Fruit fly (Drosophila melanogaster) whole organism, adult: ENCODE measurements around the gene Pbp45.

Experiments
- CG11617 ChIP-seq: fragments of 200-800 bp; sonication (Bioruptor generic); optimal IDR thresholded peaks from 2 replicates; lab custom pipeline; 2017; ENCODE audit warnings: mild to moderate bottlenecking, missing biosample characterization, missing genetic modification reagents, missing genetic modification characterization
- CG12768 ChIP-seq: fragments of 200-800 bp; sonication (Bioruptor generic); optimal IDR thresholded peaks from 2 replicates; lab custom pipeline; 2017; ENCODE audit warnings: missing biosample characterization, missing genetic modification characterization, mild to moderate bottlenecking, moderate library complexity, missing genetic modification reagents
- CG14711 ChIP-seq: fragments of 200-800 bp; sonication (Bioruptor generic); optimal IDR thresholded peaks from 2 replicates; lab custom pipeline; 2018; ENCODE audit warnings: missing biosample characterization, mild to moderate bottlenecking, missing genetic modification characterization, moderate library complexity
- CG1620 ChIP-seq: fragments of 200-800 bp; sonication (Bioruptor generic); optimal IDR thresholded peaks from 2 replicates; lab custom pipeline; 2016; ENCODE audit warnings: missing biosample characterization, missing genetic modification characterization
- CG33017 ChIP-seq: fragments of 200-800 bp; sonication (Bioruptor generic); optimal IDR thresholded peaks from 2 replicates; lab custom pipeline; 2018; ENCODE audit warnings: missing biosample characterization, mild to moderate bottlenecking, missing genetic modification characterization, moderate library complexity
- CG5204 ChIP-seq: fragments of 200-800 bp; sonication (Bioruptor generic); optimal IDR thresholded peaks from 2 replicates; lab custom pipeline; 2016; ENCODE audit warnings: missing biosample characterization, missing genetic modification characterization
- CG7045 ChIP-seq: fragments of 200-800 bp; sonication (Bioruptor generic); optimal IDR thresholded peaks from 2 replicates; lab custom pipeline; 2017; ENCODE audit warnings: missing biosample characterization, mild to moderate bottlenecking, missing genetic modification characterization
- CG7101 ChIP-seq: fragments of 200-800 bp; sonication (Bioruptor generic); optimal IDR thresholded peaks from 2 replicates; lab custom pipeline; 2018; ENCODE audit warnings: missing biosample characterization, mild to moderate bottlenecking, missing genetic modification characterization, moderate library complexity
- Clk ChIP-seq: fragments of 200-800 bp; sonication (Bioruptor generic); optimal IDR thresholded peaks from 2 replicates; lab custom pipeline; 2017; ENCODE audit warnings: missing biosample characterization, missing genetic modification characterization
- Crg-1 ChIP-seq: fragments of 200-800 bp; sonication (Bioruptor generic); optimal IDR thresholded peaks from 2 replicates; lab custom pipeline; 2016; ENCODE audit warnings: missing biosample characterization, missing genetic modification characterization
- Hr96 ChIP-seq: fragments of 200-800 bp; sonication (Bioruptor generic); optimal IDR thresholded peaks from 2 replicates; lab custom pipeline; 2016; ENCODE audit warnings: missing biosample characterization, missing genetic modification characterization
- Mnt ChIP-seq: fragments of 200-800 bp; sonication (Bioruptor generic); optimal IDR thresholded peaks from 2 replicates; lab custom pipeline; 2016; ENCODE audit warnings: missing biosample characterization, mild to moderate bottlenecking, missing genetic modification characterization
- bab1 ChIP-seq: fragments of 200-800 bp; sonication (Bioruptor generic); optimal IDR thresholded peaks from 3 replicates; lab custom pipeline; 2019; ENCODE audit warnings: missing biosample characterization, mild to moderate bottlenecking, missing genetic modification characterization, moderate library complexity
- cic ChIP-seq: fragments of 200-800 bp; sonication (Bioruptor generic); optimal IDR thresholded peaks from 2 replicates; lab custom pipeline; 2017; ENCODE audit warnings: missing biosample characterization, mild to moderate bottlenecking, missing genetic modification characterization, moderate library complexity
- cnc ChIP-seq, 2 experiments: fragments of >200 bp; optimal IDR thresholded peaks; 2 replicates each; lab custom pipeline; 2017
- kay ChIP-seq: fragments of 200-800 bp; sonication (Bioruptor generic); peaks from one replicate; lab custom pipeline; 2016; ENCODE audit warnings: missing biosample characterization, missing genetic modification characterization, borderline replicate concordance
- ovo ChIP-seq: fragments of 200-800 bp; sonication (Bioruptor generic); optimal IDR thresholded peaks from 2 replicates; lab custom pipeline; 2016; ENCODE audit warnings: missing biosample characterization, missing genetic modification characterization
- pad ChIP-seq: fragments of 200-800 bp; sonication (Bioruptor generic); optimal IDR thresholded peaks from 3 replicates; lab custom pipeline; 2017; ENCODE audit warnings: missing biosample characterization, missing genetic modification characterization, mild to moderate bottlenecking, moderate library complexity, missing genetic modification reagents
- tj ChIP-seq: fragments of 200-800 bp; sonication (Bioruptor generic); optimal IDR thresholded peaks from 3 replicates; lab custom pipeline; 2017; ENCODE audit warnings: missing biosample characterization, mild to moderate bottlenecking, missing genetic modification characterization, moderate library complexity
- toe ChIP-seq: fragments of 200-800 bp; sonication (Bioruptor generic); optimal IDR thresholded peaks from 2 replicates; lab custom pipeline; 2016; ENCODE audit warnings: missing biosample characterization, missing genetic modification characterization

The Pbp45 gene

DNA sequence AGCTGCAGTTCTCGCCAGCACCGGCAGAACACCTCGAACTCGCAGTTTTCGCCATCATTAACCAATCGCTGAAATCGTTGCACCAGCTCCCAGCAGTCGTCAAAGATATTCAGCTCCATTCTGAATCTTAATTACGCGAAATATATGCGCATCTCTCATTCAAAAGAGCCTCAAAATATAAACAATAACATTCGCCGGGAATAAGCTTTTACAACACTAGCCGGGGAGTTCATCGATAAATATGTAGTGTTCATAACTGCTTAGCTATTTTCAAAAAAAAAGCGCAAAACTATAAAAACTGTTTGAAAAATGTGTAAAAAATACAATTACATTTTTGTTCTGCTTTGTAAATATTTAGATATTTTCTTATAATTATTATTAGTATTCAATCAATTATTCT, at the start of gene Pbp45:
Pbp45 (minus strand) TSS at position 222 of the 400 bp plus-strand sequence.
- TF ChIP-seq CG7101 (tag; lab: Kevin White, UChicago): peak; percentile 41
- peak; percentile 35 for TF ChIP-seq tj
- no peak for TF ChIP-seq toe
- peak; percentile 16 for TF ChIP-seq pad (GFP tag; lab: Kevin White, UChicago)
- no peak for TF ChIP-seq Clk (GFP tag; lab: Kevin White, UChicago)
- TF ChIP-seq Crg-1 (GFP tag; lab: Kevin White, UChicago): peak; percentile 23
- TF ChIP-seq CG14711 (tag; lab: Kevin White, UChicago): peak; percentile 32
- TF ChIP-seq CG1620 (GFP tag; lab: Kevin White, UChicago): peak; percentile 14
- no peak for TF ChIP-seq cnc (optimal IDR thresholded peaks at IDR 0.05; lab: Kevin White, UChicago)
- TF ChIP-seq CG12768 (GFP tag; lab: Kevin White, UChicago): no peak

DNA sequence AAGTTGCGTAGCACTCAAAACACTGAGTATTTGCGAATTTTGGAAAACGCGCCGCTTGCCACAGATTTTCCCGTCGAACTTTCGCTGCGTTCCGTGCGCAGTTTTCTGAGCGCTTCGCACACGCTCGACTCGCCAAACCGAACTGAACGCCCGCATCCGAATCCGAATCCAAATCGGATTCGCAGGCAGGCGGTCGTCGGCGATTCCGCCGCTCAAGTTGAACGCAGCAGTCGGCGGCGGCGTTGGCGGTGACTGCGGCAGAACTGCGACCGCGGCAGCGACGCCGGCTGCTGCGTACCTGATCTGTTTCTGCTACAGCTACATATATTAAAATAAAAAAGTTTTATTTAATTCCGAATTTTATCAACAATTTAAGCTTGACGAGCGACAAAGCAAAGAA, 36.3 kb upstream of the Pbp45 start, which contains the start of gene CG31183:
CG31183 (minus strand) TSS at position 329 of the 400 bp plus-strand sequence.
- TF ChIP-seq Clk (GFP tag; lab: Kevin White, UChicago) (no peak), CG5204 (no peak), CG7045 (GFP tag; lab: Kevin White, UChicago) (no peak), kay (GFP tag; lab: Kevin White, UChicago) (no peak), pad (GFP tag; lab: Kevin White, UChicago) (no peak), Mnt (GFP tag; lab: Kevin White, UChicago) (peak; percentile 12), cic (GFP tag; lab: Kevin White, UChicago) (no peak), cnc (optimal IDR thresholded peaks at IDR 0.05; lab: Kevin White, UChicago) (no peak), CG11617 (GFP tag; lab: Kevin White, UChicago) (no peak), tj (peak; percentile 31), CG12768 (GFP tag; lab: Kevin White, UChicago) (no peak), CG14711 (tag; lab: Kevin White, UChicago) (no peak), Crg-1 (GFP tag; lab: Kevin White, UChicago) (no peak)

DNA sequence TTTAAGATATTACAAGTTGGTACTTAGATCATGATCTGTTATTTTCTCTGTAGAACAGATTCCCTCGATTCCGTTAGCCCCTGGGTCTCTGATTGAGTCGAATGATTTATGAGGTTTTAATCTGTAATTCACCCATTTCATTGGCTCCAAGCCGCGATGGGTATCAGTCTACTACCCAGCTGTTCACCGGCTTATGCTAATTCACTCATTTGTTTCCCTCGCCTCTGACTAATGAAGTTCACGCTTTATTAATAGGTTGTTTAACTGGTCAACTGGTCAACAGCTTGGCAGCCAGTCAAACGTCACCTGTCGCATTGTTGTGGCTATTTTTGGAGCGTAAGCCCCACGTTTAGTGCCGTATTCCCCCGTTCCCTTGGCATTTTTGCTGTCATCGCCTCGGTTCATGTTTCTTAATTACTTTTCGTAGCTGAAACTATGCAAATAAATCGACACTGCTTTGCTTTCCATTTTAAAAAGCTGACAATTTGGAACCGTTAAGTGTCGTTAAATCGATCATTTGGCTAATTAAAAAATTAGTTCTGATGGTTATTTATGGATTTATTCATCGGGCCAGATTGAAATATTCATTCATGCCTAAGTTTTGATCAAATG, 33.6 kb upstream of the Pbp45 start:
- TF ChIP-seq CG7045 (GFP tag; lab: Kevin White, UChicago) (no peak), CG33017 (no peak), ovo (GFP tag; lab: Kevin White, UChicago) (no peak), toe (no peak), Clk (GFP tag; lab: Kevin White, UChicago) (no peak), CG1620 (GFP tag; lab: Kevin White, UChicago) (no peak), CG7101 (tag; lab: Kevin White, UChicago) (no peak), CG5204 (no peak), Hr96 (no peak), CG12768 (GFP tag; lab: Kevin White, UChicago) (no peak), cnc (optimal IDR thresholded peaks at IDR 0.05; lab: Kevin White, UChicago) (no peak), CG11617 (GFP tag; lab: Kevin White, UChicago) (no peak), CG14711 (tag; lab: Kevin White, UChicago) (no peak), bab1 (GFP tag; lab: Kevin White, UChicago) (peak; percentile 39), tj (peak; percentile 90), kay (GFP tag; lab: Kevin White, UChicago) (no peak)

DNA sequence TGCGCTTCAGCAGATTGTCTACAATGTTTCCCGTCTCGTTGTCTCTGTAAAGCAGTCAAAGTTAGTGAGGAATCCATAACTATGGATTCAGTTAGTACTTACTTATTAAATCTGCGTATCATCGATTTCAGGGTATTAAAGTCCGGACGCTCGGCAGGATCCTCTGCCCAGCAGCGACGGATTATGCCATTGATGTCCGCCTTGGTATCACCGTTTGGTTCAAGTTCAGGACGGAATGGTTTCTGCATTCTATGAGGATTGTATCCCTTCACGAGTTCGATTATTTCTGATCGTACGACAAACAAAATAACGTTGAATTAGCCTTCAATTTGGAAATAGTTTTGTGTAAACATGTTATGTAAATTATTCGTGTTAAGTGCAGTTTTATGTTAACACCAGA, 20.6 kb upstream of the Pbp45 start, which contains the start of gene CG9632:
CG9632 (plus strand) TSS at position 301 of the 400 bp plus-strand sequence.
- TF ChIP-seq Mnt (GFP tag; lab: Kevin White, UChicago): no peak
- TF ChIP-seq CG14711 (tag; lab: Kevin White, UChicago): no peak
- TF ChIP-seq CG7101 (tag; lab: Kevin White, UChicago): no peak
- no peak for TF ChIP-seq Crg-1 (GFP tag; lab: Kevin White, UChicago)
- no peak for TF ChIP-seq kay (GFP tag; lab: Kevin White, UChicago)
- no peak for TF ChIP-seq CG1620 (GFP tag; lab: Kevin White, UChicago)
- TF ChIP-seq CG5204: no peak
- no peak for TF ChIP-seq toe
- TF ChIP-seq CG7045 (GFP tag; lab: Kevin White, UChicago): no peak

DNA sequence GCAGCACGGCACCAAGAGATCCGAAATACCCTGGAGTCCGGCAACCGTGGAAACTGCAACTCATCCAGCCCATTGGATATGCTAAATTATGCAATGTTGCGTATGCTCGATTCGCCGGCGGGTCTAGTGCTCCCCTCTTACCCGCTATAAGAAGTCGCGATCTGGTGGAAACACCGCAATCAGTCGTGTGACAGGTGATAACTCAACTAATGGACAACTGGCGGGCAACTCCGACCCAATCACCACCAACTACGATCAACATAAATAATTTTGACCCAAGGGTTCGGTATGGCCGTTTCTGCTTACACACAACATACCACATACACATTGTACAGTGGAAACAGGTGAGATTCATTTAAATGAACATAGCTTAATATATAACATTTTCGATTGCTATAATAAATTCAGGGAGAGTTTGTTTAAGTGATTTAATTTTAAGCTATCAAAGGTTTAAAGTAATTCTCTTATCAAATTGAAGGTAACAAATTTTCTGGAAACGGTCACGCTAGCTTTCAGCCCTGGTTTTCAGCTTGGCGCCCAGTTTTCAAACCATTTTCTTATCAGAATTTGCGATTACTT, 18.0 kb upstream of the Pbp45 start, which contains the start of gene Hmt-1:
Hmt-1 (minus strand) TSS at position 282 of the 579 bp plus-strand sequence.
- TF ChIP-seq CG7045 (GFP tag; lab: Kevin White, UChicago): no peak
- TF ChIP-seq Mnt (GFP tag; lab: Kevin White, UChicago): no peak
- TF ChIP-seq toe: peak; percentile 9
- no peak for TF ChIP-seq ovo (GFP tag; lab: Kevin White, UChicago)
- peak; percentile 34 for TF ChIP-seq bab1 (GFP tag; lab: Kevin White, UChicago)
- TF ChIP-seq tj: peak; percentile 10
- TF ChIP-seq cnc (optimal IDR thresholded peaks at IDR 0.05; lab: Kevin White, UChicago): peak; percentile 29 to 68

DNA sequence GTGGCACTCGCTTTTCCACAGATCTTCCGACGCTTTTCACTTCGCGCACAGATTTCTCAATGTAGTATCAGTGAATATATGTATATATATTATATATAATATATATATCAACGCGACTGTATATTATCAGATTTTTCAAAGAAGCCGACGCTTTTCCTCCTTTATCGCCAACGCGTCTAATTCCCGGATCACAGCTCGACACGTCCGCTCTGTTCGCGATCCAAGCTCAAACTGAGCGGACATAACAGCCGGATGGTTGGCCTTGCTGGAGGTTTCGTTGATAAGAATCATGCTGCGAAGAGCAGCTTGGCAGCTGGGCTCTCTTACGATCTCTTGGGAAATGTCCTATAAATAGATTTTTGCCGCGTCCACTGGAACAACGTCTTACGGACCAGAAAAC, 14.0 kb upstream of the Pbp45 start, which contains the start of gene cv-d:
cv-d (minus strand) TSS at position 235 of the 400 bp plus-strand sequence.
- TF ChIP-seq toe (no peak), cic (GFP tag; lab: Kevin White, UChicago) (peak; percentile 57)
